Worm (Caenorhabditis elegans) whole organism, early embryonic: Measurements from ENCODE around the gene srz-99.

ENCODE experiments used
- B0310.2 ChIP-seq: sonication (generic microtip); optimal IDR thresholded peaks from 2 replicates; lab custom pipeline; 2016; ENCODE audit warnings: mild to moderate bottlenecking, missing genetic modification characterization, missing compliant biosample characterization
- F13C5.2 ChIP-seq: sonication (generic microtip); optimal IDR thresholded peaks from 2 replicates; lab custom pipeline; 2017; ENCODE audit warnings: mild to moderate bottlenecking, missing genetic modification characterization, inconsistent platforms, missing compliant biosample characterization
- aly-1 ChIP-seq: sonication (generic microtip); optimal IDR thresholded peaks from 2 replicates; lab custom pipeline; 2016; ENCODE audit warnings: missing genetic modification characterization, missing compliant biosample characterization
- ama-1 ChIP-seq: fragments of 150-350 bp; optimal IDR thresholded peaks from 2 replicates; lab custom pipeline; 2014
- ceh-13 ChIP-seq: fragments of 200-800 bp; sonication (Bioruptor generic); optimal IDR thresholded peaks from 2 replicates; lab custom pipeline; 2018; ENCODE audit warnings: mild to moderate bottlenecking, missing genetic modification characterization, missing compliant biosample characterization
- ceh-36 ChIP-seq: sonication (generic microtip); optimal IDR thresholded peaks from 2 replicates; lab custom pipeline; 2016; ENCODE audit warnings: missing genetic modification characterization, inconsistent platforms, missing compliant biosample characterization
- ets-7 ChIP-seq: sonication (generic microtip); optimal IDR thresholded peaks from 2 replicates; lab custom pipeline; 2016; ENCODE audit warnings: missing genotype, missing genetic modification characterization, missing compliant biosample characterization
- flt-1 ChIP-seq: fragments of 200-800 bp; sonication (Bioruptor generic); IDR thresholded peaks from 2 replicates; pipeline ENCODE4 v1.3.6; 2022; ENCODE audit warnings: missing genetic modification characterization, missing compliant biosample characterization
- hmbx-1 ChIP-seq: sonication (generic microtip); optimal IDR thresholded peaks from 2 replicates; lab custom pipeline; 2016; ENCODE audit warnings: mild to moderate bottlenecking, missing genetic modification characterization, missing compliant biosample characterization
- hmg-4 ChIP-seq: fragments of 200-800 bp; sonication (Bioruptor generic); optimal IDR thresholded peaks from 2 replicates; lab custom pipeline; 2018; ENCODE audit warnings: mild to moderate bottlenecking, missing genetic modification characterization, missing compliant biosample characterization
- hnd-1 ChIP-seq: sonication (generic microtip); optimal IDR thresholded peaks from 2 replicates; lab custom pipeline; 2016; ENCODE audit warnings: missing genetic modification characterization, missing compliant biosample characterization
- pes-1 ChIP-seq: fragments of 200-800 bp; sonication (Bioruptor generic); IDR thresholded peaks from 2 replicates; pipeline ENCODE4 v1.3.6; 2022; ENCODE audit warnings: missing genetic modification reagents, missing genetic modification characterization, missing compliant biosample characterization
- scrt-1 ChIP-seq: fragments of 200-800 bp; sonication (Bioruptor generic); IDR thresholded peaks from 2 replicates; pipeline ENCODE4 v1.3.6; 2022; ENCODE audit warnings: missing genetic modification characterization, missing compliant biosample characterization
- sea-1 ChIP-seq: fragments of 200-800 bp; sonication (Bioruptor generic); conservative IDR thresholded peaks from 2 replicates; pipeline ENCODE4 v1.3.6; 2022; ENCODE audit warnings: missing genetic modification characterization, missing compliant biosample characterization
- tbx-11 ChIP-seq: fragments of 200-800 bp; sonication (Bioruptor generic); IDR thresholded peaks from 2 replicates; pipeline ENCODE4 v1.3.6; 2022; ENCODE audit warnings: missing genetic modification characterization, missing compliant biosample characterization
- tbx-37 ChIP-seq: fragments of 200-800 bp; sonication (Bioruptor generic); conservative IDR thresholded peaks from 2 replicates; pipeline ENCODE4 v1.3.6; 2022; ENCODE audit warnings: missing genetic modification reagents, missing genetic modification characterization, missing compliant biosample characterization
- tra-4 ChIP-seq: sonication (generic microtip); optimal IDR thresholded peaks from 2 replicates; lab custom pipeline; 2017; ENCODE audit warnings: missing genetic modification characterization, missing compliant biosample characterization

The srz-99 gene

DNA sequence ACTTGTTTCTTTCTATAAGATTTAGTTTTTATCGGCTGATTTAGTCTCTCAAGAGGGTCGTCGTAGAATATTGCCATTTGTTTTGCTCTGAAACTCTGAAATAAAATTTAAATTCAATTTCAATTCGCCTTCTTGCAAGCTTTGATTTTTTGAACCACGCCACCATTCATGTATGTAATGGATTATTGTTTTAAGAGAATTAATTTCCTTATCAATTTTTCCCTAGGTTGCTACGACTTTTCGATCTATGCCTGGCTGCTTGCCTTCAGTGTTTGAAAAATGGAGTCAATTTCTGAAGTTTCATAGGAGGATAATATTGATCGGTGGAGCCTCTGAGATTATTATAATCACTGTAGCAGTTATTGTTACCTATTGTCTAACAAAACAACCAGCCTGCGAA, 5.5 kb downstream of the srz-99 start, which contains the start of the genes clec-38 and clec-34:
Gene clec-38, minus strand, starts transcription at position 101 of the 400 bp plus-strand sequence.
Gene clec-34, plus strand, starts transcription at position 248 of the 400 bp plus-strand sequence.
- TF ChIP-seq B0310.2 (tag; lab: Kevin White, UChicago) (no peak), ceh-36 (tag; lab: Kevin White, UChicago) (no peak), tbx-37 (GFP tag; lab: Robert Waterston, UW) (no peak), ama-1 (lab: Kevin White, UChicago) (no peak), pes-1 (no peak), scrt-1 (GFP tag; lab: Robert Waterston, UW) (no peak), flt-1 (GFP tag; lab: Robert Waterston, UW) (no peak), tra-4 (no peak)

- TF ChIP-seq ceh-36 (tag; lab: Kevin White, UChicago) (no peak), tbx-11 (no peak), ceh-13 (GFP tag; lab: Kevin White, UChicago) (no peak), aly-1 (tag; lab: Kevin White, UChicago) (no peak), flt-1 (GFP tag; lab: Robert Waterston, UW) (no peak), hnd-1 (tag; lab: Kevin White, UChicago) (no peak), hmbx-1 (tag; lab: Kevin White, UChicago) (no peak), tra-4 (no peak), scrt-1 (GFP tag; lab: Robert Waterston, UW) (no peak), hmg-4 (GFP tag; lab: Kevin White, UChicago) (no peak), pes-1 (no peak), sea-1 (GFP tag; lab: Robert Waterston, UW) (no peak), ets-7 (no peak), B0310.2 (tag; lab: Kevin White, UChicago) (no peak)
Measured at ce11 chrV:16739100-16739499, 9.0 kb downstream of the srz-99 start, which contains the start of the genes clec-29 and clec-39. Gene clec-29, minus strand, starts transcription at chrV:16739200. Gene clec-39, plus strand, starts transcription at chrV:16739268.

DNA sequence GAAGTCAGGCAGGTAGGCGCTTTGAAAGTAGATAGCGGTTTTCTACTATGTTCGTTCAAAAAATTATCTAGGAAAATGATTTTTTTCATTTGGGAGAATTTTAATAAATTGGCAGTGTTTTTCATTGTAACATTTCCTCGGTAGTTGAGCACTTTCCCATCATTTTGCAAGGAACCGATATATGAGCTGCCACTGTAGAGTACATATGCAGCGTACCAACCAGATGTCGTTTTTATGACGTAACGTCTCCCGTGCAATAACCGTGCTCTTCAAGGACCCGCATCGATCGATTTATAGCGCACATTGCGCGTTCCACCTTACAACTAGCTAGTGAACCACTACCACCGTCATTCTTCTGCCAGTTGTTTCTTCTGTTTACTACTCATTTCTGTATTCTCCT, 12.1 kb downstream of the srz-99 start, which contains the start of gene T25E12.6:
Gene T25E12.6, plus strand, starts transcription at position 301 of the 400 bp plus-strand sequence.
- TF ChIP-seq scrt-1 (GFP tag; lab: Robert Waterston, UW): no peak
- no peak for TF ChIP-seq pes-1
- TF ChIP-seq hmbx-1 (tag; lab: Kevin White, UChicago): no peak
- TF ChIP-seq tbx-11: no peak

DNA sequence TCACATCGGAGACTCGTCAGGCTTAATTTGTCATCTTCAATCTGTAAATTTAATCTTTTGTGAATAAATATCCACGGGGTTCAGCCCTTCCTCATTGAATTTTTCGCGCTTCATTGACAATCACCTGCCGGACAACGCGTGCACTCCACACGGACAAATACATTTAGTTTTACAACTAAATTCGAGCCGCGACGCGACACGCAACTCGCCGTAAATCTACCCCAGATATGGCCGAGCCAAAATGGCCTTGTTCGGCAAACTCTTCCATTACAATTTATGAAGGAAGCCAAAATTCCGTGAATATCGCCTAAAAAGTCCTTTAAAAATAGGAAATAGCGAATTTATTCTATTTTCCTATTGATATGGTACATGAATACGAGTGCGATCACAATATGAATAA, 14.7 kb downstream of the srz-99 start:
- TF ChIP-seq hmbx-1 (tag; lab: Kevin White, UChicago) (no peak), tbx-11 (no peak), tbx-37 (GFP tag; lab: Robert Waterston, UW) (no peak), sea-1 (GFP tag; lab: Robert Waterston, UW) (no peak), F13C5.2 (no peak), ceh-36 (tag; lab: Kevin White, UChicago) (no peak), B0310.2 (tag; lab: Kevin White, UChicago) (no peak), tra-4 (no peak), scrt-1 (GFP tag; lab: Robert Waterston, UW) (no peak)

DNA sequence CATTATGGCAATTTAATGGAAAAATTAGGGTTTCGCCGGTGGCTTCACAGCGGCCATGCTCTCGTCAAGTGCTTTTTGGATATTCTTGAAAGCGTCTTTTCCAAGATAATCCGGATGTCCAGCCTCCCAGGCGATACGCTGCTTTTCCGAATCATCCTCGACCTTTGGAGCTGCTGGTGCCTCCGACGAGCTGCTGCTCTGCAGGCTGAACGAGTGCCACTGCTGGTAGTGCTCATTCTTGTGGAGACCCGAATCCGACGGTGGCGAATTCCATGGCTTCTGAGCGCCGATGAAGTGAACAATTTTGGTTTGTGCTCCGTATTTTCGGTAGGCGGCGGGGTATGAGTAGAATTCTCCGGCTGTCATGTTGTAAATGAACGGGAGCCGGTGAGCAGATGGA, 15.2 kb downstream of the srz-99 start:
- TF ChIP-seq ceh-36 (tag; lab: Kevin White, UChicago): no peak
- TF ChIP-seq hmg-4 (GFP tag; lab: Kevin White, UChicago): no peak
- no peak for TF ChIP-seq hmbx-1 (tag; lab: Kevin White, UChicago)
- TF ChIP-seq tbx-11: no peak
- TF ChIP-seq tra-4: no peak
- no peak for TF ChIP-seq tbx-37 (GFP tag; lab: Robert Waterston, UW)
- TF ChIP-seq sea-1 (GFP tag; lab: Robert Waterston, UW): no peak
- no peak for TF ChIP-seq ama-1 (lab: Kevin White, UChicago)
- no peak for TF ChIP-seq ets-7
- TF ChIP-seq ceh-13 (GFP tag; lab: Kevin White, UChicago): no peak
- TF ChIP-seq hnd-1 (tag; lab: Kevin White, UChicago): no peak
- no peak for TF ChIP-seq B0310.2 (tag; lab: Kevin White, UChicago)
- no peak for TF ChIP-seq scrt-1 (GFP tag; lab: Robert Waterston, UW)
- no peak for TF ChIP-seq aly-1 (tag; lab: Kevin White, UChicago)
- TF ChIP-seq pes-1: no peak
- no peak for TF ChIP-seq flt-1 (GFP tag; lab: Robert Waterston, UW)
- TF ChIP-seq F13C5.2: no peak

- TF ChIP-seq tbx-37 (GFP tag; lab: Robert Waterston, UW) (no peak), ceh-13 (GFP tag; lab: Kevin White, UChicago) (no peak), tbx-11 (no peak), aly-1 (tag; lab: Kevin White, UChicago) (no peak), ets-7 (no peak), B0310.2 (tag; lab: Kevin White, UChicago) (no peak), flt-1 (GFP tag; lab: Robert Waterston, UW) (no peak), hmbx-1 (tag; lab: Kevin White, UChicago) (no peak), sea-1 (GFP tag; lab: Robert Waterston, UW) (no peak), ama-1 (lab: Kevin White, UChicago) (no peak)
Measured at ce11 chrV:16746231-16746990, 16.4 kb downstream of the srz-99 start, which contains the start of gene gyg-2. Gene gyg-2, minus strand, starts transcription at chrV:16746258.

ce11 chrV:16747031-16747672, 17.1 kb downstream of the srz-99 start, which contains the start of gene dkf-2:
Gene dkf-2, plus strand, starts transcription at chrV:16747622.
- TF ChIP-seq hnd-1 (tag; lab: Kevin White, UChicago): no peak
- TF ChIP-seq hmg-4 (GFP tag; lab: Kevin White, UChicago): no peak
- no peak for TF ChIP-seq pes-1
- TF ChIP-seq ets-7: no peak
- no peak for TF ChIP-seq sea-1 (GFP tag; lab: Robert Waterston, UW)
- no peak for TF ChIP-seq ama-1 (lab: Kevin White, UChicago)
- TF ChIP-seq ceh-36 (tag; lab: Kevin White, UChicago): no peak
- no peak for TF ChIP-seq ceh-13 (GFP tag; lab: Kevin White, UChicago)
- no peak for TF ChIP-seq flt-1 (GFP tag; lab: Robert Waterston, UW)
- no peak for TF ChIP-seq hmbx-1 (tag; lab: Kevin White, UChicago)
